In the genomic region with DNA sequence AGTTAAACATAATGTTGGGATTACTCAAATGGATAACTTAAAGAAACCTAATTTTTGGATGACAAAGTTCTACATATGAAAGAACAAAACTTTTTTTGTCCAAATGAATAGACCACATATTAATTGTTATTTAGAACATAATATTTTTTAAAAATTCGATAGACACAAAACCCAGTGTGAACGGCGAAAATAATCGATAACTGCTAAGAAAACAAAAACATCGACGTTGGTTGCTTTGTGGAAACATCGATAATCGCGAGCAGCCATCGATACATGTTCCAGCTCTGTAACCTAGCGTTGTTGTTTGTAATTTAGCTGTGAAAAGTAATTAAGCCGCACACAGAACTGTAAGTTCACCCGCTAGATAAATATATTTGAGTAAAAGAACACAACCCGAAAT, we compare ENCODE assay signal across 1 fruit fly cellular context.
TF ChIP-seq lines count a peak whose summit lies in the region.

A gene (plus strand): TSS at position 226 of the 400 bp plus-strand sequence.

TF ChIP-seq in whole organism, embryonic, 481 proteins besides CTCF, POLR2A, EP300 and RAD21 (continued from another document):
- TF ChIP-seq pho (GFP tag; optimal IDR thresholded peaks at IDR 0.05; lab: Kevin White, UChicago) (no peak), gem (tag; optimal IDR thresholded peaks at IDR 0.05; lab: Kevin White, UChicago) (no peak), Sry-δ (GFP tag; optimal IDR thresholded peaks at IDR 0.05; lab: Kevin White, UChicago) (peak; percentile 84), CG17359 (tag; optimal IDR thresholded peaks at IDR 0.05; lab: Kevin White, UChicago) (no peak), CG9797 (GFP tag; optimal IDR thresholded peaks at IDR 0.05; lab: Kevin White, UChicago) (peak; percentile 15), CG11456 (GFP tag; IDR thresholded peaks at IDR 0.05; lab: Robert Waterston, UW) (no peak), CG9437 (GFP tag; optimal IDR thresholded peaks at IDR 0.05; lab: Kevin White, UChicago) (no peak), Vsx1 (GFP tag; optimal IDR thresholded peaks at IDR 0.05; lab: Kevin White, UChicago) (no peak), CG3726 (GFP tag; IDR thresholded peaks at IDR 0.05; lab: Robert Waterston, UW) (no peak), dysf (GFP tag; IDR thresholded peaks at IDR 0.05; lab: Robert Waterston, UW) (no peak), Scr (GFP tag; IDR thresholded peaks at IDR 0.05; lab: Robert Waterston, UW; ENCODE audit: partially characterized antibody) (peak; percentile 98), jumu (GFP tag; optimal IDR thresholded peaks at IDR 0.05; lab: Kevin White, UChicago) (no peak), CG18599 (GFP tag; optimal IDR thresholded peaks at IDR 0.05; lab: Kevin White, UChicago) (no peak), grau (tag; optimal IDR thresholded peaks at IDR 0.05; lab: Kevin White, UChicago) (no peak), HLHmδ (GFP tag; optimal IDR thresholded peaks at IDR 0.05; lab: Kevin White, UChicago) (no peak), CG6765 (GFP tag; optimal IDR thresholded peaks at IDR 0.05; lab: Kevin White, UChicago) (no peak), Dll (GFP tag; IDR thresholded peaks at IDR 0.05; lab: Robert Waterston, UW; ENCODE audit: partially characterized antibody) (peak; percentile 96), HmgZ (tag; optimal IDR thresholded peaks at IDR 0.05; lab: Kevin White, UChicago) (peak; percentile 23), Fer3 (tag; optimal IDR thresholded peaks at IDR 0.05; lab: Kevin White, UChicago) (peak; percentile 9), nerfin-2 (GFP tag; IDR thresholded peaks at IDR 0.05; lab: Robert Waterston, UW; ENCODE audit: partially characterized antibody) (peak; percentile 99), CG4820 (GFP tag; optimal IDR thresholded peaks at IDR 0.05; lab: Kevin White, UChicago) (no peak), org-1 (GFP tag; optimal IDR thresholded peaks at IDR 0.05; lab: Kevin White, UChicago) (no peak), chn (GFP tag; optimal IDR thresholded peaks at IDR 0.05; lab: Kevin White, UChicago) (no peak), ap (GFP tag; IDR thresholded peaks at IDR 0.05; lab: Robert Waterston, UW) (no peak), Bdp1 (GFP tag; optimal IDR thresholded peaks at IDR 0.05; lab: Kevin White, UChicago) (no peak), psq (GFP tag; optimal IDR thresholded peaks at IDR 0.05; lab: Kevin White, UChicago) (no peak), D19A (tag; optimal IDR thresholded peaks at IDR 0.05; lab: Kevin White, UChicago) (no peak), Camta (GFP tag; optimal IDR thresholded peaks at IDR 0.05; lab: Kevin White, UChicago) (no peak), cato (GFP tag; optimal IDR thresholded peaks at IDR 0.05; lab: Kevin White, UChicago; ENCODE audit: borderline replicate concordance) (no peak), Mrtf (GFP tag; IDR thresholded peaks at IDR 0.05; lab: Robert Waterston, UW) (no peak), CG4854 (GFP tag; optimal IDR thresholded peaks at IDR 0.05; lab: Kevin White, UChicago) (no peak), CG13624 (GFP tag; optimal IDR thresholded peaks at IDR 0.05; lab: Kevin White, UChicago) (no peak), CG17612 (GFP tag; IDR thresholded peaks at IDR 0.05; lab: Robert Waterston, UW) (no peak), jing (GFP tag; optimal IDR thresholded peaks at IDR 0.05; lab: Kevin White, UChicago) (no peak), ken (GFP tag; IDR thresholded peaks at IDR 0.05; lab: Robert Waterston, UW) (no peak), CG30020 (tag; optimal IDR thresholded peaks at IDR 0.05; lab: Kevin White, UChicago) (peak; percentile 72), CG14710 (tag; optimal IDR thresholded peaks at IDR 0.05; lab: Kevin White, UChicago) (peak; percentile 88), CG4707 (GFP tag; optimal IDR thresholded peaks at IDR 0.05; lab: Kevin White, UChicago) (no peak), Blimp-1 (GFP tag; optimal IDR thresholded peaks at IDR 0.05; lab: Kevin White, UChicago) (no peak), zfh1 (GFP tag; IDR thresholded peaks at IDR 0.05; lab: Robert Waterston, UW) (no peak), CG18262 (tag; optimal IDR thresholded peaks at IDR 0.05; lab: Kevin White, UChicago) (no peak), CG6175 (GFP tag; IDR thresholded peaks at IDR 0.05; lab: Robert Waterston, UW) (no peak), HLH54F (GFP tag; optimal IDR thresholded peaks at IDR 0.05; lab: Kevin White, UChicago) (no peak), chinmo (GFP tag; IDR thresholded peaks at IDR 0.05; lab: Robert Waterston, UW; ENCODE audit: partially characterized antibody) (peak; percentile 98), Ada2b (GFP tag; IDR thresholded peaks at IDR 0.05; lab: Robert Waterston, UW) (no peak), Bteb2 (GFP tag; optimal IDR thresholded peaks at IDR 0.05; lab: Kevin White, UChicago) (no peak), otp (GFP tag; IDR thresholded peaks at IDR 0.05; lab: Robert Waterston, UW) (no peak), lmd (GFP tag; IDR thresholded peaks at IDR 0.05; lab: Robert Waterston, UW) (no peak), CG4404 (GFP tag; IDR thresholded peaks at IDR 0.05; lab: Robert Waterston, UW) (no peak), CG10959 (GFP tag; IDR thresholded peaks at IDR 0.05; lab: Robert Waterston, UW) (no peak), BEAF-32 (GFP tag; optimal IDR thresholded peaks at IDR 0.05; lab: Kevin White, UChicago) (peak; percentile 96), aop (GFP tag; IDR thresholded peaks at IDR 0.05; lab: Robert Waterston, UW) (no peak), Xrp1 (GFP tag; IDR thresholded peaks at IDR 0.05; lab: Robert Waterston, UW) (no peak), ewg (GFP tag; optimal IDR thresholded peaks at IDR 0.05; lab: Kevin White, UChicago) (no peak), gcm2 (GFP tag; optimal IDR thresholded peaks at IDR 0.05; lab: Kevin White, UChicago) (no peak), pita (GFP tag; optimal IDR thresholded peaks at IDR 0.05; lab: Kevin White, UChicago) (no peak), CG9817 (tag; optimal IDR thresholded peaks at IDR 0.05; lab: Kevin White, UChicago) (no peak), tup (GFP tag; optimal IDR thresholded peaks at IDR 0.05; lab: Kevin White, UChicago) (no peak), Dp (GFP tag; optimal IDR thresholded peaks at IDR 0.05; lab: Kevin White, UChicago) (peak; percentile 70), CG2120 (GFP tag; optimal IDR thresholded peaks at IDR 0.05; lab: Kevin White, UChicago) (no peak), Stat92E (GFP tag; optimal IDR thresholded peaks at IDR 0.05; lab: Kevin White, UChicago) (no peak), CG32772 (GFP tag; IDR thresholded peaks at IDR 0.05; lab: Robert Waterston, UW) (no peak), CG3065 (GFP tag; optimal IDR thresholded peaks at IDR 0.05; lab: Kevin White, UChicago) (no peak), Tbp (GFP tag; optimal IDR thresholded peaks at IDR 0.05; lab: Kevin White, UChicago) (no peak), cad (GFP tag; optimal IDR thresholded peaks at IDR 0.05; lab: Kevin White, UChicago) (no peak), salm (tag; optimal IDR thresholded peaks at IDR 0.05; lab: Kevin White, UChicago) (no peak), Med (GFP tag; lab: Kevin White, UChicago) (peak; percentile 23), CG31224 (GFP tag; IDR thresholded peaks at IDR 0.05; lab: Robert Waterston, UW) (no peak), stc (GFP tag; IDR thresholded peaks at IDR 0.05; lab: Robert Waterston, UW) (no peak), CG16815 (GFP tag; optimal IDR thresholded peaks at IDR 0.05; lab: Kevin White, UChicago) (no peak), Hr39 (optimal IDR thresholded peaks at IDR 0.05; lab: Kevin White, UChicago) (no peak), CG9727 (GFP tag; optimal IDR thresholded peaks at IDR 0.05; lab: Kevin White, UChicago) (no peak), croc (GFP tag; conservative IDR thresholded peaks at IDR 0.05; lab: Robert Waterston, UW) (no peak), crc (GFP tag; optimal IDR thresholded peaks at IDR 0.05; lab: Kevin White, UChicago) (no peak), vnd (GFP tag; IDR thresholded peaks at IDR 0.05; lab: Robert Waterston, UW; ENCODE audit: partially characterized antibody) (peak; percentile 99), sim (GFP tag; IDR thresholded peaks at IDR 0.05; lab: Robert Waterston, UW) (no peak), CG3281 (GFP tag; optimal IDR thresholded peaks at IDR 0.05; lab: Kevin White, UChicago) (no peak), CG2129 (GFP tag; IDR thresholded peaks at IDR 0.05; lab: Robert Waterston, UW; ENCODE audit: partially characterized antibody) (peak; percentile 90), Lhr (GFP tag; optimal IDR thresholded peaks at IDR 0.05; lab: Kevin White, UChicago) (peak; percentile 56), CG12744 (GFP tag; optimal IDR thresholded peaks at IDR 0.05; lab: Kevin White, UChicago) (no peak), p53 (GFP tag; optimal IDR thresholded peaks at IDR 0.05; lab: Kevin White, UChicago) (no peak), CG33213 (GFP tag; optimal IDR thresholded peaks at IDR 0.05; lab: Kevin White, UChicago) (no peak), inv (GFP tag; IDR thresholded peaks at IDR 0.05; lab: Robert Waterston, UW; ENCODE audit: partially characterized antibody) (peak; percentile 98), Side (GFP tag; optimal IDR thresholded peaks at IDR 0.05; lab: Kevin White, UChicago) (no peak), CG17385 (GFP tag; optimal IDR thresholded peaks at IDR 0.05; lab: Kevin White, UChicago) (no peak), wdn (GFP tag; IDR thresholded peaks at IDR 0.05; lab: Robert Waterston, UW) (no peak), CG8765 (GFP tag; IDR thresholded peaks at IDR 0.05; lab: Robert Waterston, UW) (no peak), CG7928 (GFP tag; optimal IDR thresholded peaks at IDR 0.05; lab: Kevin White, UChicago) (no peak), Gug (GFP tag; IDR thresholded peaks at IDR 0.05; lab: Robert Waterston, UW) (no peak; the same call in 3 of the 4 replicates), sug (tag; optimal IDR thresholded peaks at IDR 0.05; lab: Kevin White, UChicago) (no peak), CG10543 (GFP tag; optimal IDR thresholded peaks at IDR 0.05; lab: Kevin White, UChicago) (no peak), CG6272 (GFP tag; IDR thresholded peaks at IDR 0.05; lab: Robert Waterston, UW) (peak; percentile 28; the same call in 1 of the 2 replicates), vfl (GFP tag; optimal IDR thresholded peaks at IDR 0.05; lab: Kevin White, UChicago) (no peak), CG12391 (tag; optimal IDR thresholded peaks at IDR 0.05; lab: Kevin White, UChicago) (no peak), Sin3A (optimal IDR thresholded peaks at IDR 0.05; lab: Kevin White, UChicago) (peak; percentile 42), HmgD (GFP tag; optimal IDR thresholded peaks at IDR 0.05; lab: Kevin White, UChicago) (no peak), kni (GFP tag; optimal IDR thresholded peaks at IDR 0.05; lab: Kevin White, UChicago) (no peak), Rfx (GFP tag; IDR thresholded peaks at IDR 0.05; lab: Robert Waterston, UW) (peak; percentile 62), Antp (GFP tag; optimal IDR thresholded peaks at IDR 0.05; lab: Kevin White, UChicago) (no peak), CG2889 (GFP tag; IDR thresholded peaks at IDR 0.05; lab: Robert Waterston, UW) (no peak), CG1233 (GFP tag; optimal IDR thresholded peaks at IDR 0.05; lab: Kevin White, UChicago) (no peak), CG15514 (GFP tag; optimal IDR thresholded peaks at IDR 0.05; lab: Kevin White, UChicago) (peak; percentile 58), cwo (GFP tag; optimal IDR thresholded peaks at IDR 0.05; lab: Kevin White, UChicago) (no peak), slou (GFP tag; optimal IDR thresholded peaks at IDR 0.05; lab: Kevin White, UChicago) (no peak), gro (GFP tag; optimal IDR thresholded peaks at IDR 0.05; lab: Kevin White, UChicago) (no peak), CG10321 (GFP tag; IDR thresholded peaks at IDR 0.05; lab: Robert Waterston, UW) (no peak), Nf-YA (GFP tag; IDR thresholded peaks at IDR 0.05; lab: Robert Waterston, UW) (no peak), CG5180 (GFP tag; optimal IDR thresholded peaks at IDR 0.05; lab: Kevin White, UChicago) (no peak), bowl (GFP tag; IDR thresholded peaks at IDR 0.05; lab: Robert Waterston, UW) (no peak), Oli (tag; optimal IDR thresholded peaks at IDR 0.05; lab: Kevin White, UChicago) (no peak)
